Worm (Caenorhabditis elegans): Measurements from ENCODE around the gene ceh-30.

The ceh-30 gene

DNA sequence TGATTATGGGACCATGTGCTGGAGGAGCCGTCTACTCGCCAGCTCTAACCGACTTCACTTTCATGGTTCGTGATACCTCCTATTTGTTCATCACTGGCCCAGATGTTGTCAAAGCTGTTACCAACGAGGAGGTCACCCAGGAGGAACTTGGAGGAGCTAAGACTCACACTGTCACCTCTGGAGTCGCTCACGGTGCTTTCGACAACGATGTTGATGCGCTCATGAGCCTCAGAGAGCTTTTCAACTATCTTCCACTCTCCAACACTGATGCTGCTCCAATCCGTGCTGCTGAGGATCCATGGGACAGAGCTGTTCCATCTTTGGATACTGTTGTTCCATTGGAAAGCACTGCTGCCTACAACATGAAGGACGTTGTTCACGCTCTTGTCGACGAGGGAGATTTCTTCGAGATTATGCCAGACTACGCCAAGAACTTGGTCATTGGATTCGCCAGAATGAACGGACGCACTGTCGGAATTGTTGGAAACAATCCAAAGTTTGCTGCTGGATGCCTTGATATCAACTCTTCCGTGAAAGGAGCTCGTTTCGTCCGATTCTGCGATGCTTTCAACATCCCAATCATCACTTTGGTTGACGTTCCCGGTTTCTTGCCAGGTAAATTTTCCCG, 27.9 kb downstream of the ceh-30 start:
- no peak for TF ChIP-seq unc-62 (GFP tag; optimal IDR thresholded peaks at IDR 0.05)

DNA sequence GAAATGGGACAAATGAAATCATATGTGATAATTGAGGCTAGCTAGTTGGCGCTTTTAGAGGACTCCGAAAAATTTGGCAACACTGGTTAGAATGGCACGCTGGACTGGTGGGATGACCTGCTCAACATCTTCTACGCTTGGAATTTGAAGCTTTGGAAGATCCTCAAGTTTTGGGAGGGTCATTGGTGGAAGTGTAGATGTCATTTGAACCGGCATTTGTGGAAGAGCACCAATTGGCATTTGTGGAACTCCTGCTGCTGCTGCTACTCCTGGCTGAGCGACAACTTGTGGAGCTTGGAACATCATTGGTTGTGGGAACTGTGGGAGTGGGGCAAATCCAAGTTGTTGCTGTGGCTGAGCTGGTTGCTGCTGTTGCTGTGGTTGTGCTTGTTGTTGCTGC, 29.1 kb downstream of the ceh-30 start:
- no peak for TF ChIP-seq unc-62 (GFP tag; optimal IDR thresholded peaks at IDR 0.05)

DNA sequence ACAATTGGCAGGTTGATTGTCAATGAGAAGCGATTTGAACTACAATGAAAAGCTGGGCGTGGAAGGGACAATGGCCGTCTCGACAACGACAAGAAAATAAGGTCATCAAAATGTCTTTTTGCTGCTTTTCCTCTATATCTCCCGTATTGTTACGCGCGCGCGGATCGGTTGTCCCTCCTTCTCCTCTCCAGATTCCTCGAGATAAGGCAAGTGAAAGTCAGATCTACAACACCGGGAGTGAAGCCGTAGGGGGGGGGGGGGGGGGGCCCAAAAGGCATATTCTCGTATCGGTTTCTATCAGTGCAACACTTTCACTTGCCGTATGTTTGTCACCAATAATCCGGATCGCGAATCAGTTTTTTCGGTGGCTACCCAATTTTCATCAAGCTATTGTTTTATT, 30.9 kb downstream of the ceh-30 start, which contains the start of gene wrt-2:
Gene wrt-2, minus strand, starts transcription at position 46 of the 400 bp plus-strand sequence.
- no peak for TF ChIP-seq unc-62 (GFP tag; optimal IDR thresholded peaks at IDR 0.05)

DNA sequence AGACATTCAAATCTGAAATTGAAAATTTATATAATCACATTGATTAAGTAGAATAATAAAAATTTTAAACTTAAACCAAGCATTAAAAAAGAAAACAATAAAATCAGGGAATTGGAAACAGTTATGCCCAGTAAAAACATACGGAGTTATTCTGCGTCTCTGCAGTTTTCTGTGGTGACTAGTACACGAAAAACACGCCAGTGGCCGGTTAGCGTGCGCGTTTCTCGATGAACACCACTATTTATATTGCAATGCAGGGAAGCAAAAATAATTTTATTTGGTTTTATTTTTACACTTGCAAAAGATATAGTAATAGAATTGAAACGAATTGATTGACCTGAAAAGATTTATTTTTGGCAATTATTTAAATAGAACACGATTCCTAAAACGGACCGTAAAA, 36.5 kb downstream of the ceh-30 start, which contains the start of gene sec-3:
Gene sec-3, minus strand, starts transcription at position 21 of the 400 bp plus-strand sequence.
- TF ChIP-seq unc-62 (GFP tag; optimal IDR thresholded peaks at IDR 0.05) = no peak

DNA sequence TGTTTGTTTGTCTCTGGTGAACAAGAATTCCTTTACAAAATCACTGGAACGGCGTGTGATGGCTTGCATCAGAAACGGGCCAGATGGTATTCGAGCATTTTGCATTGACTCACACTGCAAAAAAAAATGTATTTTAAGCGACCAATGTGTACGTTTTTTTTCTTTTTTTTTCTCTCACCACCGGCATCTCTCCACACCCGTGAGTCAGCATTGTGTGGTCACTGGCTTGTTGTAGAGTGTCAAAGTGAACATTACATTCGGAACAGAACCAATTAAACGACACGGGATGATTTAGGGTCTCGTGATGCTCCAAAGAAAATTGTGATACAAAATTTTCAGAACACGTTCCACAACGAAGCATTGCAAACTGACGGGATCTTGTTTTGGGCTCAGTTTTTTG, 38.2 kb downstream of the ceh-30 start:
- TF ChIP-seq unc-62 (GFP tag; optimal IDR thresholded peaks at IDR 0.05) = no peak

DNA sequence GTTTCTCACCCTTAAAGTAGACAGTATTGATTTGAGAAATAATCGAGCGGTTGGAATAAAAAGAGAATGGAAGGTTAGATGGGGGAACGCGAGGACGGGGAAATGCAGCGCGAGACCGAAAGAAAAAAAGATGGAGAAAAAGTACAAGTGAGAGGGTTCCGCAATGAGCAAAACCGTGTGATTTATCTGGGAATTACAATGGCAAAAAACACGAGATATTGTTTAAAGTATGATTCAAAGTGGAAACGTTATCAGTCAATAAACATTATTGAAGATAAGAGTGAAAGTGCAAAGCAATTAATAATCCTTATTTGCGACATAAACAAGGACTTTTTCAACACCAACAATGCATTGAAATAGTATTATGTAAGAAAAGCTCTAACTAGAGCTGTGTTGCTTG, 38.8 kb downstream of the ceh-30 start, which contains the start of gene ztf-13:
Gene ztf-13, minus strand, starts transcription at position 11 of the 400 bp plus-strand sequence.
- TF ChIP-seq unc-62 (GFP tag; optimal IDR thresholded peaks at IDR 0.05) = no peak

DNA sequence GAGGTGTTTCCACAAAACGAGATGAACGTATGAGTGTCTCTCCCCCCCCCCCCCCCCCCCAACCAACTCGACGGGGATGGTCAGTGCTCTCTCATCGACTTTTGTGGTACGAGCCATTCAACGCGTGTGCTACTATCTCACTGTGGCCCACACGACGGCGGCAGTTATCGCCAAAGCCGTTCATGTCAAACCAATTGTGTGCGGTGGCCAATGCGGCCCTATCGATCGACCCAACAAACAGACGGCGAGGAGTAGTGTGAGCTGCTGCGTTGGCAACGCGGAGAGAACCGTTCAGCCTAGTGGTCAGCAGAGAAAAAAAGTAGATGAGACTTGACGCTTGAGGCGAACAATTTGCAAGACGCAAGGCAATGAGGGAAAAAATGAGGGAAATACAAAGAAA, 39.4 kb downstream of the ceh-30 start:
- TF ChIP-seq unc-62 (GFP tag; optimal IDR thresholded peaks at IDR 0.05) = no peak

DNA sequence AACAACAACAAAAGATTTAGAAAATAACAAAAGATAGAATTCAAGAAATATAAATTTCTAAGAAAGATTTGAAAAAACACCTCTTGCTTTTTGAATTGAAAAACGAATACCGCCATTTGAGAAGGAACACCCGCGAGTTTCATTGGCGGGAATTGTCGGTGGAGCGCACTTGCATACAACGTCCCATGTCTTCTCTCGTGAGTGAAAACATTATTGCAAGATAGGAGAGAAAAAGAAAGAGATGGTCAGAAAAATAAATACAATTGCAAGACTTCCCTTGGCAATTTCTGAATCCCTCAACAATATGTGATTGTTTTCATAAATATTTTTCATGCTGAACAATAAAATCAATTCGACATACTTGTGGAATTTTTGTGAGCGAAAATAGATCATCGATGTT, 42.8 kb downstream of the ceh-30 start, which contains the start of gene K10B3.5:
Gene K10B3.5, minus strand, starts transcription at position 343 of the 400 bp plus-strand sequence.
- TF ChIP-seq unc-62 (GFP tag; optimal IDR thresholded peaks at IDR 0.05) = no peak

DNA sequence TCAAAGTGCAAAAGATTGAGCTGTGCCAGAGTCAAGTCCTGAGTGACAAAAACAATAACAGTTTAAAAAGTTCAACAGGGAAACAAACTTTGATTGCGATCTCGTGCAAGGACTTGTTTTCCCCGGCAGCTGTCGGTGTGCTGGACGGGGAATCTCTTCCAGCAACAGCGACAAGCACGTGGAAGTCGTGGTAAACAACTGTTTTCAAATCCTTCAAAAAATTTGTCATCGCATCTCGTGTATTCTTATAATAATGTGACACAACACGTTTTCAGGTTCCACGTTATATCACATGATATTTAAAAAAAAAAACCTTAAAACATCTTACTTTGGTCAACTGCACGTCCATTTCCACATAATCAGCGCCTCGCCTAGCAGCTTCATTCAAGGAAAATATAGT, 45.2 kb downstream of the ceh-30 start:
- no peak for TF ChIP-seq unc-62 (GFP tag; optimal IDR thresholded peaks at IDR 0.05)

DNA sequence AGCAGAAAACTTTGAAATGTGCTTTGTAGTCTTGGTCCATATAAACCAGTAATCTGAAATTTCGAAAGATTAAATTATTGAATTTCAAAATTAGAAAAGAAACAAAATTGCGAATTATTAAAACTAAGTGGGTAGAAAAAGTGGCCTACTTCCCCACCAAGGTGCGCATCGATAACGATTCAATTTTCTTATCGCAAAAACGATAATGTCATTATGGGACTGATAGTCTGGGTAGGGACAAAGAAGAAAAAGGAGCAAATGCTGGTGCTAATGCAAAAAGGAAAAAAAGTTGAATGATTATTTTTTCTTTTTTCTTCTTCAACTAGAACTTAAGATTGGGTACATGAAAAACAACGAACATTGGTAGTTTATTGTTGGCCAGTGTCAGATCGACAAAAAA, 47.2 kb downstream of the ceh-30 start, which contains the start of gene gpcp-1:
Gene gpcp-1, minus strand, starts transcription at position 53 of the 400 bp plus-strand sequence.
- TF ChIP-seq unc-62 (GFP tag; optimal IDR thresholded peaks at IDR 0.05) = no peak

DNA sequence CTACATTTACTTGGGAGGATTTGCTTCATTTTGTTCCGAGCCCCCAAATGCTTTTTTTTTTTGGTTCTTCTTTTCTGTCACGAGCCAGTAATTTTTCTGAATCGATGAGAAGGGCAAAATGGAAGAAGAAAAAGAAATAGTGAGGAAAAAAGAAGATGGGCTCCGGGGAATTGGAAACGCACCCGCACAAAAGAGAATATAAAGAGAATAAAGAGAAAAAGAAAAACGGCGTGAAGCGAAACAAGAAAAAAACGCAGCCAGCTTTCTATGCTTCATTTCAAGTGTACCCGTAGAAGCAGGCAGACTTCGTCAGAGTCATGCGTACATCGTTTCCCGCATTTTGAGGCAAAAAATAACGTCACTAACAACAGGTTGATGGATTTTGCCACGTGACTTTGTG, 47.7 kb downstream of the ceh-30 start:
- TF ChIP-seq unc-62 (GFP tag; optimal IDR thresholded peaks at IDR 0.05) = no peak

DNA sequence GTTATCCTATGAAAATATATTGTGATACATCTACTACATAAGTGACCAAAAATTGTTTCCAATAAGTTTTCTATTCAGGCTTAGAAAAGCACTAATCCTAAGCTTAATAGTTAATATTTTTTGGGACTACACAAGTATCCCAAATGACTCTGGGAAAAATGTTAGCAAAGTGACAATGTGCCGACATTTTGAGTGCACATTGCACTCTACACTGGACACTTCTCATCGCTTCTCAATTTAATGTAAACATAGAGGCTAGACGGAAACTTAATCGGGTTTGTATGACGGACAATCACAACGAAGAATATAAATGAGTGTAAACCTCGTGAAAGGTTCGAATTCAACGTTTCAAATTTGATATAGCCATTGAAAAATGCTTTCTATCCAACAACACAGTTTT, 48.3 kb downstream of the ceh-30 start:
- no peak for TF ChIP-seq unc-62 (GFP tag; optimal IDR thresholded peaks at IDR 0.05)

DNA sequence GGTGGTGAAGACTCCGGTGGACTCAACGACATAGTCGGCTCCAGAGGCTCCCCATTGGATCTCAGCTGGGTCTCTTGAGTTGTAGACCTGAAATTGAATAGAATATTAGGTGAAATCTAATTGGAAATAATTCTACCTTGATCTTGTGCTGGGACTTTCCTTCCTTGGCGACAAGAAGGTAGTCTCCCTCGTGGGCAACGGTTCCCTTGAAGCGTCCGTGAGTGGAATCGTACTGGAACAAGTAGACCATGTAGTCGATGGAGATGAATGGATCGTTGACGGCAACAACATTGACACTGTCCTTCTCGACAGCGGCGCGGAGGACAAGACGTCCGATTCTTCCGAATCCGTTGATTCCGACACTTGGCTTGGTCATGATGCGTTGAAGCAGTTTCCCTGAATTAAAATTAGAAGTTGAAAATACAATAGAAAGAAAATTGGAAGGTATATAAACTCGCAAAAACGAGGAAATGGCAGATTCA, 49.6 kb downstream of the ceh-30 start, which contains the start of gene gpd-3:
Gene gpd-3, minus strand, starts transcription at position 396 of the 482 bp plus-strand sequence.
- TF ChIP-seq unc-62 (GFP tag; optimal IDR thresholded peaks at IDR 0.05) = no peak

DNA sequence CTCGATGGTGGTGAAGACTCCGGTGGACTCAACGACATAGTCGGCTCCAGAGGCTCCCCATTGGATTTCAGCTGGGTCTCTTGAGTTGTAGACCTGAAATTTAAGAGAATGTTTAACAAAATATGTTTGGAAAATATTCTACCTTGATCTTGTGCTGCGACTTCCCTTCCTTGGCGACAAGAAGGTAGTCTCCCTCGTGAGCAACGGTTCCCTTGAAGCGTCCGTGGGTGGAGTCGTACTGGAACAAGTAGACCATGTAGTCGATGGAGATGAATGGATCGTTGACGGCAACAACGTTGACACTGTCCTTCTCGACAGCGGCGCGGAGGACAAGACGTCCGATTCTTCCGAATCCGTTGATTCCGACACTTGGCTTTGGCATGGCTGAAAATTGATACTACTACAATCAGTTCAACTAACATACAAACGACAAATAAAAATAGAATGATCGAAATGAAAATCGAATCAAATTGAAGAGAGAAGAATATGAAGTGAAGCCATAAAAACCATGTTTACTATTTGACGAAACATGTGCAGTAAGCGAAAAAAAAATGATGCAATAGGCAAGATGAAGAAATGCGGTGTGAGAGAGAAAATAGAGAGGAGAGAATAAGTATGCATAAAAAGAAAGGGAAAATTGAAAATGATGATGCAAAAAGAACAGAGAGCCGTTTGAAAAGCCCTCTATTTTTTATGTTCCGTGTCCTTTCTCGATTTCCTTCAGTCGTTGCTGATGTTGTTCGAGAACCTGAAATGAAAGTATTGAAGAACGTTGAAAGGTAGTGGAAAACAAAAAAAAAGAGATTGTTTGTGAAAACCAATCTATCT, 51.1 kb downstream of the ceh-30 start, which contains the start of gene gpd-2:
Gene gpd-2, minus strand, starts transcription at position 384 of the 828 bp plus-strand sequence.
- no peak for TF ChIP-seq unc-62 (GFP tag; optimal IDR thresholded peaks at IDR 0.05)

Data from whole organism, dauer.